Fruit fly (Drosophila melanogaster) whole organism: Measurements from ENCODE around the gene unc-45.

ENCODE experiments used
- CG8478 ChIP-seq: fragments of >200 bp; optimal IDR thresholded peaks from 2 replicates; lab custom pipeline; 2018; ENCODE audit warnings: inconsistent platforms
- Dll ChIP-seq: fragments of >200 bp; optimal IDR thresholded peaks from 2 replicates; lab custom pipeline; 2017
- pan ChIP-seq: fragments of >200 bp; optimal IDR thresholded peaks from 2 replicates; lab custom pipeline; 2017
- usp ChIP-seq: fragments of >200 bp; optimal IDR thresholded peaks from 2 replicates; lab custom pipeline; 2017; ENCODE audit warnings: missing biosample characterization, missing genetic modification characterization, mixed read lengths

DNA sequence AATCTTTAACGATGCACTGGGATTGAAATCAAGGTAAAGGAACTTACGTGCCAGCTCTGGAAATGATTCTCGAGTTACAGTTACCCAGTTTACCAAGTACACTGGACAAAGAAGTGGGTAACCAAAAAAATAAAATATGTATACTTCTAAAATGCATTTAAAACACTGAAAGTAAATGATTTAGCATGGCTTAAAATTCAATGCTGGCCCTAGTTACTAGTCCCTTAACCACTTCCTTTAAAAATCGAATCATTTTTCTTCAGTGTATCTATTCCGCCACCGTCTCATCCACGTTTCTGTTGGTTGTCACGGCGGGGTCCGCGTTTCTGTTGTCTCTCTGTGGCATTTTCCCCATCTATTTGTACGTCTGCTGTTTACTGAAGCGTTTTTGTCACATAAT lies 39.5 kb downstream of the unc-45 start:
- TF ChIP-seq Dll (lab: Kevin White, UChicago) (no peak), pan (lab: Kevin White, UChicago) (no peak), usp (GFP tag; lab: Kevin White, UChicago) (no peak), CG8478 (lab: Kevin White, UChicago) (no peak)
